Worm (Caenorhabditis elegans): ENCODE results near the gene srr-2.
"Not testable (repeated sequence)": the region's sequence is repeated elsewhere in the genome, so short reads cannot be mapped to it uniquely, and the experiment has no call there.

Gene srr-2

DNA sequence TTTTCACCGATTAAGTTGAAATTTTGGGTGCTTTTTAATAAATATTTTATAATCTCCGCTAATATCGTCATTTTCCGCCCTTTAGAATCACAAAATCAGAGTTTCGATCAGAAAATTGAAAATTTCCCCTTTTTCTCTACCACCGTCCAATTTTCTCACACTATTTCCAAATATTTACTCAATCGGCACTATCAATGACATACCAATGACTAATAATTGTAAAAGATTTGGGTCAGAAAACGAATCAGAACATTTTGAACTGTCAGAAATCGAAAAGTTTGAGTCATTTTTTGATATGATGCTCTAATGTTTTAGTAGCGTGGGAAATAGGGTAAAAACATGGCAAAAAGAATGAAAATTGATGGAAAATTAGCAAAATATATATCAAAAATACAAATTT, at the start of gene srr-2:
srr-2 (minus strand) TSS at position 73 of the 400 bp plus-strand sequence.
- no peak for TF ChIP-seq hnd-1 (tag; optimal IDR thresholded peaks at IDR 0.05)

ce11 chrV:19264148-19264547, 47.2 kb upstream of the srr-2 start, which contains the start of gene F21D9.1:
TSS of gene F21D9.1 (plus strand) at chrV:19264448.
- TF ChIP-seq B0310.2 (tag; optimal IDR thresholded peaks at IDR 0.05); flt-1 (GFP tag; IDR thresholded peaks at IDR 0.05); tbx-11 (GFP tag; IDR thresholded peaks at IDR 0.05): not testable (repeated sequence)

DNA sequence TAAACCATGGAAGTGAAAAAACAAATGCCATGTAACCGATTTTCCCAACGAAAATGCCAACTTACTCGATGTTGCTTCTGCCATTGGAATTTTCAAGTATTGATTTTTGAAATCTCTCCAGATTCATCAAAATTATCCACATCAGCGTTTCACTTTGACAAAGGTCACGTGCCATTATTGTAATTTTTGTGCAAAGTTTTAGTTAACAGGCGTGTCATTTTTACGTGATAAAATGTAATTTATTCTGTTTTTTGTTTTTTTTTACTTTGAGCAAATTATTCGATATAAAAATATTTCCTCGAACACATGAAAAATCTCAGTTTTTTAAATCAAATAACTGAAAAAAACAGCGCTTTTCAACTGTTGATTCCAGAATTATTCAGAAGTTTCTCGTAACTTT, 45.4 kb upstream of the srr-2 start, which contains the start of gene F21D9.2:
F21D9.2 (minus strand) TSS at position 101 of the 400 bp plus-strand sequence.
- TF ChIP-seq ceh-36 (tag; optimal IDR thresholded peaks at IDR 0.05) (no peak), pes-1 (GFP tag; IDR thresholded peaks at IDR 0.05) (no peak), ets-7 (tag; optimal IDR thresholded peaks at IDR 0.05) (no peak), ceh-13 (GFP tag; optimal IDR thresholded peaks at IDR 0.05) (no peak), scrt-1 (GFP tag; IDR thresholded peaks at IDR 0.05) (no peak), tbx-11 (GFP tag; IDR thresholded peaks at IDR 0.05) (no peak), tra-4 (tag; optimal IDR thresholded peaks at IDR 0.05) (no peak), hmbx-1 (tag; optimal IDR thresholded peaks at IDR 0.05) (no peak), B0310.2 (tag; optimal IDR thresholded peaks at IDR 0.05) (no peak), hnd-1 (tag; optimal IDR thresholded peaks at IDR 0.05) (no peak), flt-1 (GFP tag; IDR thresholded peaks at IDR 0.05) (no peak), hmg-4 (GFP tag; optimal IDR thresholded peaks at IDR 0.05) (no peak), tbx-37 (GFP tag; conservative IDR thresholded peaks at IDR 0.05) (no peak), aly-1 (tag; optimal IDR thresholded peaks at IDR 0.05) (no peak), sea-1 (GFP tag; conservative IDR thresholded peaks at IDR 0.05) (no peak)

DNA sequence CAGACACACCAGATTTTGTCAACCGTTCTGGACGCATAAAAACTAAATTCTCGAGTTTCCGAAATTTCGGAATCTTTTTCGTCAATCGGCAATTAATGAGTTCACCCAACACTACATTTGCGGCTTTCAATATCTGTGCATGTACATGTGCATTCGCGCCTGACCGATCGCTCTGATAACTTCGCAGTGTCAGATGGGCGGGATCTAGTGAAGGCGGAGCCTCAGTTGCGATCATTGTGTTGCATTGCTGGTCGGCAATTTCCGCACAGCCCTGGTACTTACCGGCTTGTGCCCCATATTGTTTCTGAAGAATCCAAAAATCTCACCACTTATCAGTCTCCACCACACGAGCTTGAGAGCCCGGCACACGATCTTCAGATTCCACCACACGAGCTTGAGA, 43.7 kb upstream of the srr-2 start:
- TF ChIP-seq tra-4 (tag; optimal IDR thresholded peaks at IDR 0.05) (no peak), scrt-1 (GFP tag; IDR thresholded peaks at IDR 0.05) (no peak), hmbx-1 (tag; optimal IDR thresholded peaks at IDR 0.05) (no peak), flt-1 (GFP tag; IDR thresholded peaks at IDR 0.05) (no peak), hnd-1 (tag; optimal IDR thresholded peaks at IDR 0.05) (no peak), ets-7 (tag; optimal IDR thresholded peaks at IDR 0.05) (no peak), sea-1 (GFP tag; conservative IDR thresholded peaks at IDR 0.05) (no peak)

DNA sequence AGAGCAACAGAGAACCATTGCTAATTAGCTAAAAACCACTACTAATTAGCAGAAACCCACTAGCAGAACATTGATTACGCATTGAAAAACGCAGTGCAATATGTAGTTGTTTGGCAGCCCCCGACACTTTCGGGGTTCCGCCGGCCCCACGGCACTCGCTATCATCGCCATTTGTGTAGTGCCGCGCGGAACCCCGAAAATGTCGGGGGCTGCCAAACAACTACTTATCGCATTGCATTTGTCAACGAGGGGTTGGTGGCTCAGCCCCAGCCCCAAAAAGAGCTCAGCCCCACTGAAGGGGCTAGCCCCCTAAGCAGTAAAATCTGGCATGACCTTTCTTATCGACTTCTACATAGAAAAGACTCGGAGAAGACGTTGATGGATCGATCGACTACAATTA, 42.4 kb upstream of the srr-2 start:
- TF ChIP-seq scrt-1 (GFP tag; IDR thresholded peaks at IDR 0.05) (no peak), hmg-4 (GFP tag; optimal IDR thresholded peaks at IDR 0.05) (no peak), hmbx-1 (tag; optimal IDR thresholded peaks at IDR 0.05) (no peak), ets-7 (tag; optimal IDR thresholded peaks at IDR 0.05) (no peak), tbx-11 (GFP tag; IDR thresholded peaks at IDR 0.05) (no peak), flt-1 (GFP tag; IDR thresholded peaks at IDR 0.05) (no peak)

DNA sequence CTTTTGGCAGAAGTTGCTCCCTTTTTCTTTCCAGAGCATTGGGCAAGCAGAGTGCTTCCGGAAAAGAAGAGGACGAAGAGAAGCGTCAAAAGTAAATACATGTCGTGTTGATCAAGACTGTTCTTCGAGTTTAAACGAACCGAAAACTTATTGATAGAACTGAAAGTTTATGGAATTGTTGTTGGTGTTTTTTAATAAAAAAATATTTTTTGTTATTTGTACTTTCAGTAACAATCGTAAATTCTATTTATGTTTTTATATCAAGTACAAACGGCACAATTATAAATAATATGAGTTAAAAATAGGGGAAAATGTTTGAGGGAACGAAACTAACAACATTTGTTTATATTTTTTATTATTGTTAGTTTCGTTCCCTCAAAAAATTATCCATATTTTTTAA, 40.7 kb upstream of the srr-2 start, which contains the start of gene F21D9.3:
F21D9.3 (minus strand) TSS at position 101 of the 400 bp plus-strand sequence.
- TF ChIP-seq ceh-13 (GFP tag; optimal IDR thresholded peaks at IDR 0.05): no peak
- no peak for TF ChIP-seq scrt-1 (GFP tag; IDR thresholded peaks at IDR 0.05)
- TF ChIP-seq tbx-37 (GFP tag; conservative IDR thresholded peaks at IDR 0.05): no peak
- TF ChIP-seq sea-1 (GFP tag; conservative IDR thresholded peaks at IDR 0.05): no peak
- no peak for TF ChIP-seq ama-1 (optimal IDR thresholded peaks at IDR 0.05)

DNA sequence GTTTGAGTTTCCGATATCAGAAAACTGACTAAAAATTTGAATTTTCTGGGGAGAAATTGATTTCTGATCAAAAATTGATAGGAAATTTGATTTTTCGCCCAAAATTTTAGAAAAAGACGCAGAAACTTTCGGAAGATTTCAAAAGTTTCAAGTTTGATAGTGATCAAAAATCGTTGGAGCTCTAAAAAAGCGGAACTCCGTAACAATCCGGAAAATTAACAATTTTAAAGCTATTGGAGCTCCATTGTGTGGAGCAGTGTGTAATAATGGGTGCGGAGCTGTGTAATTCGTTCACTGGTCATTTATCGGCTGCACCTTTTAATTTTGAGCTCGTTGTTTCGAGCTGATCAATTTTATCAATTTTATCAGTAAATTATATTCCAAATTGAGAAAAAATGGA, 36.5 kb upstream of the srr-2 start, which contains the start of gene F21D9.4:
F21D9.4 (plus strand) TSS at position 301 of the 400 bp plus-strand sequence.
- TF ChIP-seq hmg-4 (GFP tag; optimal IDR thresholded peaks at IDR 0.05): no peak
- no peak for TF ChIP-seq sea-1 (GFP tag; conservative IDR thresholded peaks at IDR 0.05)
- TF ChIP-seq hmbx-1 (tag; optimal IDR thresholded peaks at IDR 0.05): no peak
- no peak for TF ChIP-seq hnd-1 (tag; optimal IDR thresholded peaks at IDR 0.05)
- no peak for TF ChIP-seq tra-4 (tag; optimal IDR thresholded peaks at IDR 0.05)
- no peak for TF ChIP-seq flt-1 (GFP tag; IDR thresholded peaks at IDR 0.05)
- TF ChIP-seq pes-1 (GFP tag; IDR thresholded peaks at IDR 0.05): no peak

- TF ChIP-seq ceh-36 (tag; optimal IDR thresholded peaks at IDR 0.05): no peak
- no peak for TF ChIP-seq B0310.2 (tag; optimal IDR thresholded peaks at IDR 0.05)
- TF ChIP-seq ets-7 (tag; optimal IDR thresholded peaks at IDR 0.05): no peak
- no peak for TF ChIP-seq aly-1 (tag; optimal IDR thresholded peaks at IDR 0.05)
- no peak for TF ChIP-seq flt-1 (GFP tag; IDR thresholded peaks at IDR 0.05)
- no peak for TF ChIP-seq hmbx-1 (tag; optimal IDR thresholded peaks at IDR 0.05)
- TF ChIP-seq hnd-1 (tag; optimal IDR thresholded peaks at IDR 0.05): no peak
- TF ChIP-seq pes-1 (GFP tag; IDR thresholded peaks at IDR 0.05): no peak
- no peak for TF ChIP-seq tbx-37 (GFP tag; conservative IDR thresholded peaks at IDR 0.05)
- no peak for TF ChIP-seq tbx-11 (GFP tag; IDR thresholded peaks at IDR 0.05)
- TF ChIP-seq ama-1 (optimal IDR thresholded peaks at IDR 0.05): no peak
- TF ChIP-seq tra-4 (tag; optimal IDR thresholded peaks at IDR 0.05): no peak
- no peak for TF ChIP-seq ceh-13 (GFP tag; optimal IDR thresholded peaks at IDR 0.05)
- TF ChIP-seq hmg-4 (GFP tag; optimal IDR thresholded peaks at IDR 0.05): no peak
- no peak for TF ChIP-seq sea-1 (GFP tag; conservative IDR thresholded peaks at IDR 0.05)
- no peak for TF ChIP-seq scrt-1 (GFP tag; IDR thresholded peaks at IDR 0.05)
These were observed 34.9 kb upstream of the srr-2 start, which contains the start of gene F21D9.11 for ce11 chrV:19251844-19252243. TSS of gene F21D9.11 (plus strand) at chrV:19252144.

DNA sequence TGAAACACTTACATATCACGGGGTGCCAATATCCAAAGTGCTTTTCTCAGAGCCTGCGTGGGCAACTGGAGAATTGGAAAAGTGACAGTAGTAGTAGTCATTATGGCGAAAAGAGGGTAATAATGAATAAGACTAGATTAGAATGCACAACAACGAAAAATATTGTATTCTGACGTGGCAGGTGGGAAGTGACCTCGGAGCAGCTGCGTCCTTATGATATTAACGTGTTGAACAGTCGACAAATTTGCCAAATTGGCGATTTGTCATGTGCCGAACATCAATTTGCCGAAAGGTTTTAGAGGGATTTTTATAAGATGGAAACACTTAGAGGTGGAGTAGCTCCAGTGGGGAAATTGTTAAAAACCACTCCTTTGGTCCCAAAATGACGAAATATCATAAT, 34.0 kb upstream of the srr-2 start, which contains the start of gene str-81:
str-81 (minus strand) TSS at position 101 of the 400 bp plus-strand sequence.
- TF ChIP-seq ets-7 (tag; optimal IDR thresholded peaks at IDR 0.05) (no peak), tbx-11 (GFP tag; IDR thresholded peaks at IDR 0.05) (no peak), hmg-4 (GFP tag; optimal IDR thresholded peaks at IDR 0.05) (no peak)
